Fruit fly (Drosophila melanogaster) whole organism, embryonic: ENCODE data around the gene Polr1D.

Experiments used
- CG10321 ChIP-seq: fragments of 200-800 bp; sonication (Bioruptor generic); IDR thresholded peaks from 2 replicates; pipeline ENCODE4 v1.3.6; 2022; ENCODE audit warnings: missing biosample characterization, missing genetic modification characterization
- CG11247 ChIP-seq: fragments of 200-800 bp; sonication (Bioruptor generic); IDR thresholded peaks from 2 replicates; pipeline ENCODE4 v1.3.6; 2022; ENCODE audit warnings: missing biosample characterization, missing genetic modification characterization
- CG11456 ChIP-seq: fragments of 200-800 bp; sonication (Bioruptor generic); IDR thresholded peaks from 3 replicates; pipeline ENCODE4 v1.3.6; 2022; ENCODE audit warnings: missing biosample characterization, missing genetic modification characterization
- CG11696 ChIP-seq: fragments of 200-800 bp; sonication (Bioruptor generic); IDR thresholded peaks from 2 replicates; pipeline ENCODE4 v1.3.6; 2022; ENCODE audit warnings: missing biosample characterization, missing genetic modification characterization
- CG12659 ChIP-seq: fragments of 200-800 bp; sonication (Bioruptor generic); optimal IDR thresholded peaks from 3 replicates; lab custom pipeline; 2017; ENCODE audit warnings: mild to moderate bottlenecking, missing biosample characterization, missing genetic modification reagents, missing genetic modification characterization
- CG12769 ChIP-seq: fragments of 200-800 bp; sonication (Bioruptor generic); optimal IDR thresholded peaks from 2 replicates; lab custom pipeline; 2019; ENCODE audit warnings: missing biosample characterization, mild to moderate bottlenecking, missing genetic modification characterization, moderate library complexity
- CG15073 ChIP-seq: fragments of 200-800 bp; sonication (Bioruptor generic); optimal IDR thresholded peaks from 2 replicates; lab custom pipeline; 2016; ENCODE audit warnings: missing biosample characterization, missing genetic modification characterization
- CG16779 ChIP-seq: fragments of 200-800 bp; sonication (Bioruptor generic); IDR thresholded peaks from 2 replicates; pipeline ENCODE4 v1.3.6; 2022; ENCODE audit warnings: missing biosample characterization, missing genetic modification characterization
- CG17328 ChIP-seq: fragments of 200-800 bp; sonication (Bioruptor generic); IDR thresholded peaks from 2 replicates; pipeline ENCODE4 v1.3.6; 2022; ENCODE audit warnings: missing biosample characterization, missing genetic modification characterization
- CG17612 ChIP-seq: fragments of 200-800 bp; sonication (Bioruptor generic); IDR thresholded peaks from 2 replicates; pipeline ENCODE4 v1.3.6; 2022; ENCODE audit warnings: missing biosample characterization, missing genetic modification characterization
- CG17802 ChIP-seq: fragments of 200-800 bp; sonication (Bioruptor generic); optimal IDR thresholded peaks from 2 replicates; lab custom pipeline; 2018; ENCODE audit warnings: missing biosample characterization, mild to moderate bottlenecking, missing genetic modification characterization, moderate library complexity
- CG17829 ChIP-seq: fragments of 200-800 bp; optimal IDR thresholded peaks from 2 replicates; lab custom pipeline; 2019; ENCODE audit warnings: missing biosample characterization, mild to moderate bottlenecking, missing genetic modification characterization, moderate library complexity
- CG2678 ChIP-seq: fragments of 200-800 bp; sonication (Bioruptor generic); optimal IDR thresholded peaks from 3 replicates; lab custom pipeline; 2019; ENCODE audit warnings: missing biosample characterization, mild to moderate bottlenecking, missing genetic modification characterization, moderate library complexity
- CG4404 ChIP-seq: fragments of 200-800 bp; sonication (Bioruptor generic); IDR thresholded peaks from 2 replicates; pipeline ENCODE4 v1.3.6; 2022; ENCODE audit warnings: missing biosample characterization, missing genetic modification characterization
- CG6689 ChIP-seq: fragments of 200-800 bp; sonication (Bioruptor generic); IDR thresholded peaks from 2 replicates; pipeline ENCODE4 v1.3.6; 2022; ENCODE audit warnings: missing biosample characterization, missing genetic modification characterization
- CG7963 ChIP-seq: fragments of 200-800 bp; sonication (Bioruptor generic); IDR thresholded peaks from 3 replicates; pipeline ENCODE4 v1.3.6; 2022; ENCODE audit warnings: missing biosample characterization, missing genetic modification characterization; ENCODE audit not compliant: partially characterized antibody
- CG8290 ChIP-seq, 3 experiments: fragments of 200-800 bp; sonication (Bioruptor generic); optimal IDR thresholded peaks; 2 replicates each; lab custom pipeline; 2016 to 2019; ENCODE audit warnings: missing biosample characterization in 3 of 3, missing genetic modification characterization in 3 of 3, mild to moderate bottlenecking in 2 of 3, moderate library complexity in 1 of 3
- CG9437 ChIP-seq: fragments of 200-800 bp; sonication (Bioruptor generic); optimal IDR thresholded peaks from 2 replicates; lab custom pipeline; 2018; ENCODE audit warnings: missing biosample characterization, mild to moderate bottlenecking, missing genetic modification characterization
- CG9609 ChIP-seq: fragments of 200-800 bp; sonication (Bioruptor generic); optimal IDR thresholded peaks from 3 replicates; lab custom pipeline; 2016; ENCODE audit warnings: missing biosample characterization, missing genetic modification characterization
- CG9876 ChIP-seq: fragments of 200-800 bp; sonication (Bioruptor generic); optimal IDR thresholded peaks from 2 replicates; lab custom pipeline; 2016; ENCODE audit warnings: missing biosample characterization, missing genetic modification characterization
- Dip3 ChIP-seq: fragments of 200-800 bp; sonication (Bioruptor generic); optimal IDR thresholded peaks from 3 replicates; lab custom pipeline; 2016; ENCODE audit warnings: missing biosample characterization, missing genetic modification characterization
- H15 ChIP-seq: fragments of 200-800 bp; sonication (Bioruptor generic); IDR thresholded peaks from 3 replicates; pipeline ENCODE4 v1.3.6; 2022; ENCODE audit warnings: missing biosample characterization, missing genetic modification characterization
- H2.0 ChIP-seq: fragments of 200-800 bp; sonication (Bioruptor generic); IDR thresholded peaks from 2 replicates; pipeline ENCODE4 v1.3.6; 2022; ENCODE audit warnings: missing biosample characterization, missing genetic modification characterization
- HmgZ ChIP-seq: fragments of 200-800 bp; sonication (Bioruptor generic); optimal IDR thresholded peaks from 2 replicates; lab custom pipeline; 2018; ENCODE audit warnings: missing biosample characterization, mild to moderate bottlenecking, missing genetic modification characterization
- Hmx ChIP-seq: fragments of 200-800 bp; sonication (Bioruptor generic); optimal IDR thresholded peaks from 2 replicates; lab custom pipeline; 2016; ENCODE audit warnings: missing biosample characterization, missing genetic modification characterization
- Mrtf ChIP-seq: fragments of 200-800 bp; sonication (Bioruptor generic); IDR thresholded peaks from 3 replicates; pipeline ENCODE4 v1.3.6; 2022; ENCODE audit warnings: missing biosample characterization, missing genetic modification characterization
- NC2α ChIP-seq: fragments of 200-800 bp; sonication (Bioruptor generic); optimal IDR thresholded peaks from 2 replicates; lab custom pipeline; 2016; ENCODE audit warnings: missing biosample characterization, missing genetic modification characterization
- Pdp1 ChIP-seq, 2 experiments: fragments of 200-800 bp; sonication (Bioruptor generic); optimal IDR thresholded peaks; 3 replicates each; lab custom pipeline; 2016; ENCODE audit warnings: missing biosample characterization in 2 of 2, missing genetic modification characterization in 2 of 2, mild to moderate bottlenecking in 1 of 2, moderate library complexity in 1 of 2
- Sox102F ChIP-seq: fragments of 200-800 bp; sonication (Bioruptor generic); optimal IDR thresholded peaks from 2 replicates; lab custom pipeline; 2018; ENCODE audit warnings: missing biosample characterization, mild to moderate bottlenecking, missing genetic modification characterization, moderate library complexity
- amos ChIP-seq: fragments of 200-800 bp; sonication (Bioruptor generic); IDR thresholded peaks from 2 replicates; pipeline ENCODE4 v1.3.6; 2022; ENCODE audit warnings: missing biosample characterization, missing genetic modification characterization; ENCODE audit not compliant: partially characterized antibody
- ash1 ChIP-seq: fragments of 200-800 bp; sonication (Bioruptor generic); optimal IDR thresholded peaks from 2 replicates; lab custom pipeline; 2018; ENCODE audit warnings: missing biosample characterization, mild to moderate bottlenecking, missing genetic modification characterization
- bsh ChIP-seq, 2 experiments: fragments of 200-800 bp; sonication (Bioruptor generic); optimal IDR thresholded peaks; 2 replicates each; lab custom pipeline; 2017 to 2018; ENCODE audit warnings: mild to moderate bottlenecking in 2 of 2, missing biosample characterization in 2 of 2, missing genetic modification characterization in 2 of 2, moderate library complexity in 1 of 2
- croc ChIP-seq: fragments of 200-800 bp; sonication (Bioruptor generic); conservative IDR thresholded peaks from 3 replicates; pipeline ENCODE4 v1.3.6; 2022; ENCODE audit warnings: missing biosample characterization, missing genetic modification characterization
- dimm ChIP-seq: fragments of 200-800 bp; sonication (Bioruptor generic); IDR thresholded peaks from 2 replicates; pipeline ENCODE4 v1.3.6; 2022; ENCODE audit warnings: missing biosample characterization, missing genetic modification characterization
- dm ChIP-seq: fragments of 200-800 bp; sonication (Bioruptor generic); optimal IDR thresholded peaks from 3 replicates; lab custom pipeline; 2016; ENCODE audit warnings: missing biosample characterization, missing genetic modification characterization
- dysf ChIP-seq: fragments of 200-800 bp; sonication (Bioruptor generic); IDR thresholded peaks from 3 replicates; pipeline ENCODE4 v1.3.6; 2022; ENCODE audit warnings: missing biosample characterization, missing genetic modification characterization
- fd64A ChIP-seq: fragments of 200-800 bp; sonication (Bioruptor generic); optimal IDR thresholded peaks from 3 replicates; lab custom pipeline; 2018; ENCODE audit warnings: missing biosample characterization, mild to moderate bottlenecking, missing genetic modification characterization
- gfzf ChIP-seq: fragments of 200-800 bp; sonication (Bioruptor generic); optimal IDR thresholded peaks from 2 replicates; lab custom pipeline; 2016; ENCODE audit warnings: missing biosample characterization, mild to moderate bottlenecking, missing genetic modification characterization, moderate library complexity
- gro ChIP-seq: fragments of 200-800 bp; sonication (Bioruptor generic); optimal IDR thresholded peaks from 2 replicates; lab custom pipeline; 2016; ENCODE audit warnings: missing biosample characterization, missing genetic modification characterization
- jing ChIP-seq: fragments of 200-800 bp; sonication (Bioruptor generic); optimal IDR thresholded peaks from 2 replicates; lab custom pipeline; 2018; ENCODE audit warnings: missing biosample characterization, mild to moderate bottlenecking, missing genetic modification characterization
- jumu ChIP-seq: fragments of 200-800 bp; sonication (Bioruptor generic); optimal IDR thresholded peaks from 3 replicates; lab custom pipeline; 2016; ENCODE audit warnings: missing biosample characterization, missing genetic modification characterization
- luna ChIP-seq: fragments of 200-800 bp; sonication (Bioruptor generic); optimal IDR thresholded peaks from 2 replicates; lab custom pipeline; 2016; ENCODE audit warnings: missing biosample characterization, missing genetic modification characterization
- maf-S ChIP-seq: fragments of 200-800 bp; sonication (Bioruptor generic); optimal IDR thresholded peaks from 2 replicates; lab custom pipeline; 2016; ENCODE audit warnings: missing biosample characterization, missing genetic modification characterization
- pfk ChIP-seq: fragments of 200-800 bp; sonication (Bioruptor generic); optimal IDR thresholded peaks from 2 replicates; lab custom pipeline; 2018; ENCODE audit warnings: missing biosample characterization, mild to moderate bottlenecking, missing genetic modification characterization, moderate library complexity
- pho ChIP-seq: fragments of 200-800 bp; sonication (Bioruptor generic); optimal IDR thresholded peaks from 2 replicates; lab custom pipeline; 2016; ENCODE audit warnings: missing biosample characterization, missing genetic modification characterization
- pum ChIP-seq: fragments of 200-800 bp; sonication (Bioruptor generic); optimal IDR thresholded peaks from 2 replicates; lab custom pipeline; 2016; ENCODE audit warnings: missing biosample characterization, missing genetic modification characterization
- sd ChIP-seq: fragments of 200-800 bp; sonication (Bioruptor generic); optimal IDR thresholded peaks from 3 replicates; lab custom pipeline; 2018; ENCODE audit warnings: missing biosample characterization, mild to moderate bottlenecking, missing genetic modification characterization, moderate library complexity
- stc ChIP-seq: fragments of 200-800 bp; sonication (Bioruptor generic); IDR thresholded peaks from 2 replicates; pipeline ENCODE4 v1.3.6; 2022; ENCODE audit warnings: missing biosample characterization, missing genetic modification characterization
- sug ChIP-seq: fragments of 200-800 bp; optimal IDR thresholded peaks from 2 replicates; lab custom pipeline; 2019; ENCODE audit warnings: missing biosample characterization, mild to moderate bottlenecking, missing genetic modification characterization, moderate library complexity
- tgo ChIP-seq: fragments of 200-800 bp; sonication (Bioruptor generic); IDR thresholded peaks from 3 replicates; pipeline ENCODE4 v1.3.6; 2022; ENCODE audit warnings: missing biosample characterization, missing genetic modification characterization
- wor ChIP-seq: fragments of 200-800 bp; sonication (Bioruptor generic); IDR thresholded peaks from 2 replicates; pipeline ENCODE4 v1.3.6; 2022; ENCODE audit warnings: missing biosample characterization, missing genetic modification characterization
- zfh1 ChIP-seq: fragments of 200-800 bp; sonication (Bioruptor generic); IDR thresholded peaks from 3 replicates; pipeline ENCODE4 v1.3.6; 2022; ENCODE audit warnings: missing biosample characterization, missing genetic modification characterization

Polr1D gene

dm6 chr2L:19140984-19141262 is 5.9 kb upstream of the Polr1D start (continued):
- no peak for TF ChIP-seq CG17802
- TF ChIP-seq H15 (GFP tag; lab: Robert Waterston, UW): no peak
- no peak for TF ChIP-seq CG17829 (tag; lab: Kevin White, UChicago)
- no peak for TF ChIP-seq sd
- TF ChIP-seq CG9609 (GFP tag; lab: Kevin White, UChicago): peak; percentile 5
- TF ChIP-seq tgo (GFP tag; lab: Robert Waterston, UW): peak; percentile 29; the same call in 2 of the 3 replicates
- no peak for TF ChIP-seq CG9437 (GFP tag; lab: Kevin White, UChicago)
- no peak for TF ChIP-seq zfh1 (GFP tag; lab: Robert Waterston, UW)
- TF ChIP-seq CG16779 (GFP tag; lab: Robert Waterston, UW): 0 out of 2 replicates have a peak, but pooled peaks have one; percentile 4
- TF ChIP-seq CG9876: no peak
- no peak for TF ChIP-seq CG7963 (GFP tag; lab: Robert Waterston, UW)
- TF ChIP-seq Pdp1 (GFP tag; optimal IDR thresholded peaks at IDR 0.05; lab: Kevin White, UChicago): peak in 1 of 2 experiments; percentile 39
- no peak for TF ChIP-seq croc
- no peak for TF ChIP-seq gfzf (GFP tag; lab: Kevin White, UChicago)
- no peak for TF ChIP-seq maf-S (GFP tag; lab: Kevin White, UChicago)
- TF ChIP-seq jing (GFP tag; lab: Kevin White, UChicago): no peak
- TF ChIP-seq CG12659 (GFP tag; lab: Kevin White, UChicago): no peak
- TF ChIP-seq Dip3 (GFP tag; lab: Kevin White, UChicago): peak; percentile 42
- peak in 1 of 2 experiments; percentile 35 for TF ChIP-seq bsh (GFP tag; optimal IDR thresholded peaks at IDR 0.05; lab: Kevin White, UChicago)
- TF ChIP-seq CG10321: no peak
- peak; percentile 55 for TF ChIP-seq CG2678 (tag; lab: Kevin White, UChicago)
- no peak for TF ChIP-seq amos (GFP tag; lab: Robert Waterston, UW)
- no peak for TF ChIP-seq CG6689 (GFP tag; lab: Robert Waterston, UW)
- TF ChIP-seq CG11247 (GFP tag; lab: Robert Waterston, UW): no peak
- TF ChIP-seq dysf (GFP tag; lab: Robert Waterston, UW): peak; percentile 53
- TF ChIP-seq H2.0: no peak
- TF ChIP-seq dimm (GFP tag; lab: Robert Waterston, UW): no peak
- TF ChIP-seq CG17328: no peak
- no peak for TF ChIP-seq CG11456
- TF ChIP-seq Sox102F (GFP tag; lab: Kevin White, UChicago): peak; percentile 31
- no peak for TF ChIP-seq sug (tag; lab: Kevin White, UChicago)
- no peak for TF ChIP-seq luna
- TF ChIP-seq pho (GFP tag; lab: Kevin White, UChicago): peak; percentile 39
- TF ChIP-seq Mrtf (GFP tag; lab: Robert Waterston, UW): 0 out of 3 replicates have a peak, but pooled peaks have one; percentile 49
- no peak for TF ChIP-seq stc (GFP tag; lab: Robert Waterston, UW)
- TF ChIP-seq NC2α (GFP tag; lab: Kevin White, UChicago): no peak
- no peak for TF ChIP-seq CG8290 (GFP tag; optimal IDR thresholded peaks at IDR 0.05; lab: Kevin White, UChicago)
- peak in 1 of 2 experiments; percentile 76 for TF ChIP-seq CG8290 (tag; optimal IDR thresholded peaks at IDR 0.05; lab: Kevin White, UChicago)
- TF ChIP-seq CG12769 (tag; lab: Kevin White, UChicago): peak; percentile 71
- TF ChIP-seq dm (GFP tag; lab: Kevin White, UChicago): no peak
- peak; percentile 53 for TF ChIP-seq gro (GFP tag; lab: Kevin White, UChicago)
- no peak for TF ChIP-seq CG17612 (GFP tag; lab: Robert Waterston, UW)
- TF ChIP-seq pfk (GFP tag; lab: Kevin White, UChicago): no peak
- TF ChIP-seq ash1 (GFP tag; lab: Kevin White, UChicago): no peak
- TF ChIP-seq fd64A (GFP tag; lab: Kevin White, UChicago): no peak
- TF ChIP-seq wor (GFP tag; lab: Robert Waterston, UW): no peak
- peak; percentile 54 for TF ChIP-seq CG4404 (GFP tag; lab: Robert Waterston, UW)
- no peak for TF ChIP-seq pum (GFP tag; lab: Kevin White, UChicago)
- TF ChIP-seq HmgZ (tag; lab: Kevin White, UChicago): peak; percentile 9
- TF ChIP-seq Hmx (GFP tag; lab: Kevin White, UChicago): no peak
- no peak for TF ChIP-seq CG15073 (GFP tag; lab: Kevin White, UChicago)
- 0 out of 2 replicates have a peak, but pooled peaks have one; percentile 40 for TF ChIP-seq CG11696
- no peak for TF ChIP-seq jumu (GFP tag; lab: Kevin White, UChicago)
